Fruit fly (Drosophila melanogaster) whole organism, embryonic: ENCODE results near the gene CG8117.

Experiments
- ATbp ChIP-seq: fragments of 200-800 bp; sonication (Bioruptor generic); optimal IDR thresholded peaks from 2 replicates; lab custom pipeline; 2017; ENCODE audit warnings: missing biosample characterization, mild to moderate bottlenecking, missing genetic modification characterization, missing genetic modification reagents
- Ada2b ChIP-seq: fragments of 200-800 bp; sonication (Bioruptor generic); IDR thresholded peaks from 2 replicates; pipeline ENCODE4 v1.3.6; 2022; ENCODE audit warnings: missing biosample characterization, missing genetic modification characterization
- Blimp-1 ChIP-seq: fragments of 200-800 bp; sonication (Bioruptor generic); optimal IDR thresholded peaks from 3 replicates; lab custom pipeline; 2018; ENCODE audit warnings: missing biosample characterization, missing genetic modification characterization, mild to moderate bottlenecking, moderate library complexity, missing genetic modification reagents
- CG10979 ChIP-seq: fragments of 200-800 bp; sonication (Bioruptor generic); optimal IDR thresholded peaks from 2 replicates; lab custom pipeline; 2018; ENCODE audit warnings: missing biosample characterization, mild to moderate bottlenecking, missing genetic modification characterization, moderate library complexity
- CG12391 ChIP-seq: fragments of 200-800 bp; sonication (Bioruptor generic); optimal IDR thresholded peaks from 3 replicates; lab custom pipeline; 2018; ENCODE audit warnings: missing biosample characterization, mild to moderate bottlenecking, missing genetic modification characterization, moderate library complexity
- CG13424 ChIP-seq: fragments of 200-800 bp; sonication (Bioruptor generic); optimal IDR thresholded peaks from 2 replicates; lab custom pipeline; 2019; ENCODE audit warnings: missing biosample characterization, mild to moderate bottlenecking, missing genetic modification characterization, moderate library complexity
- CG13775 ChIP-seq: fragments of 200-800 bp; sonication (Bioruptor generic); optimal IDR thresholded peaks from 3 replicates; lab custom pipeline; 2017; ENCODE audit warnings: missing biosample characterization, mild to moderate bottlenecking, missing genetic modification characterization
- CG14441 ChIP-seq: fragments of 200-800 bp; sonication (Bioruptor generic); IDR thresholded peaks from 2 replicates; pipeline ENCODE4 v1.3.6; 2022; ENCODE audit warnings: missing biosample characterization, missing genetic modification characterization
- CG15269 ChIP-seq: fragments of 200-800 bp; sonication (Bioruptor generic); optimal IDR thresholded peaks from 2 replicates; lab custom pipeline; 2018; ENCODE audit warnings: missing biosample characterization, mild to moderate bottlenecking, missing genetic modification characterization, moderate library complexity
- CG1603 ChIP-seq: fragments of 200-800 bp; sonication (Bioruptor generic); optimal IDR thresholded peaks from 2 replicates; lab custom pipeline; 2019; ENCODE audit warnings: missing biosample characterization, mild to moderate bottlenecking, missing genetic modification characterization, moderate library complexity
- CG17361 ChIP-seq: fragments of 200-800 bp; sonication (Bioruptor generic); IDR thresholded peaks from 3 replicates; pipeline ENCODE4 v1.3.6; 2022; ENCODE audit warnings: missing biosample characterization, missing genetic modification characterization
- CG17385 ChIP-seq: fragments of 200-800 bp; sonication (Bioruptor generic); optimal IDR thresholded peaks from 3 replicates; lab custom pipeline; 2018; ENCODE audit warnings: missing biosample characterization, mild to moderate bottlenecking, missing genetic modification characterization
- CG17829 ChIP-seq: fragments of 200-800 bp; optimal IDR thresholded peaks from 2 replicates; lab custom pipeline; 2019; ENCODE audit warnings: missing biosample characterization, mild to moderate bottlenecking, missing genetic modification characterization, moderate library complexity
- CG2678 ChIP-seq: fragments of 200-800 bp; sonication (Bioruptor generic); optimal IDR thresholded peaks from 3 replicates; lab custom pipeline; 2019; ENCODE audit warnings: missing biosample characterization, mild to moderate bottlenecking, missing genetic modification characterization, moderate library complexity
- CG4404 ChIP-seq: fragments of 200-800 bp; sonication (Bioruptor generic); IDR thresholded peaks from 2 replicates; pipeline ENCODE4 v1.3.6; 2022; ENCODE audit warnings: missing biosample characterization, missing genetic modification characterization
- CG4730 ChIP-seq: fragments of 200-800 bp; sonication (Bioruptor generic); IDR thresholded peaks from 2 replicates; pipeline ENCODE4 v1.3.6; 2022; ENCODE audit warnings: missing biosample characterization, missing genetic modification characterization
- CG7372 ChIP-seq: fragments of 200-800 bp; sonication (Bioruptor generic); IDR thresholded peaks from 2 replicates; pipeline ENCODE4 v1.3.6; 2022; ENCODE audit warnings: missing biosample characterization, missing genetic modification characterization
- CoRest ChIP-seq: fragments of 200-800 bp; sonication (Bioruptor generic); optimal IDR thresholded peaks from 3 replicates; lab custom pipeline; 2018; ENCODE audit warnings: missing biosample characterization, mild to moderate bottlenecking, missing genetic modification characterization, moderate library complexity
- D19B ChIP-seq: fragments of 200-800 bp; sonication (Bioruptor generic); optimal IDR thresholded peaks from 2 replicates; lab custom pipeline; 2017; ENCODE audit warnings: missing biosample characterization, mild to moderate bottlenecking, missing genetic modification characterization
- GATAe ChIP-seq: fragments of 200-800 bp; sonication (Bioruptor generic); conservative IDR thresholded peaks from 2 replicates; pipeline ENCODE4 v1.3.6; 2022; ENCODE audit warnings: missing biosample characterization, missing genetic modification characterization
- Hr3 ChIP-seq: fragments of 200-800 bp; sonication (Bioruptor generic); optimal IDR thresholded peaks from 3 replicates; lab custom pipeline; 2016; ENCODE audit warnings: missing biosample characterization, missing genetic modification characterization
- Hr78 ChIP-seq, 2 experiments: fragments of 200-800 bp in 1 of 2; fragments of >200 bp in 1 of 2; sonication (Bioruptor generic) in 1 of 2; optimal IDR thresholded peaks; 2 replicates each; lab custom pipeline; 2017 to 2019; ENCODE audit warnings: missing biosample characterization in 2 of 2, missing genetic modification characterization in 2 of 2, mild to moderate bottlenecking in 1 of 2, moderate library complexity in 1 of 2
- Tbp ChIP-seq: fragments of >200 bp; optimal IDR thresholded peaks from 2 replicates; lab custom pipeline; 2018; ENCODE audit warnings: missing biosample characterization, missing genetic modification characterization
- Vsx1 ChIP-seq: fragments of 200-800 bp; sonication (Bioruptor generic); optimal IDR thresholded peaks from 2 replicates; lab custom pipeline; 2017; ENCODE audit warnings: missing biosample characterization, mild to moderate bottlenecking, missing genetic modification characterization, missing genetic modification reagents
- ase ChIP-seq: fragments of 200-800 bp; sonication (Bioruptor generic); IDR thresholded peaks from 3 replicates; pipeline ENCODE4 v1.3.6; 2022; ENCODE audit warnings: missing biosample characterization, missing genetic modification characterization
- az2 ChIP-seq: fragments of 200-800 bp; sonication (Bioruptor generic); optimal IDR thresholded peaks from 3 replicates; lab custom pipeline; 2016; ENCODE audit warnings: missing biosample characterization, missing genetic modification characterization
- chm ChIP-seq: fragments of 200-800 bp; sonication (Bioruptor generic); IDR thresholded peaks from 2 replicates; pipeline ENCODE4 v1.3.6; 2022; ENCODE audit warnings: missing biosample characterization, missing genetic modification characterization
- corto ChIP-seq: fragments of 200-800 bp; sonication (Bioruptor generic); optimal IDR thresholded peaks from 2 replicates; lab custom pipeline; 2016; ENCODE audit warnings: missing biosample characterization, mild to moderate bottlenecking, missing genetic modification characterization, moderate library complexity
- danr ChIP-seq: fragments of 200-800 bp; sonication (Bioruptor generic); IDR thresholded peaks from 2 replicates; pipeline ENCODE4 v1.3.6; 2022; ENCODE audit warnings: missing biosample characterization, missing genetic modification characterization
- dati ChIP-seq: fragments of 200-800 bp; sonication (Bioruptor generic); IDR thresholded peaks from 2 replicates; pipeline ENCODE4 v1.3.6; 2022; ENCODE audit warnings: missing biosample characterization, missing genetic modification characterization
- dimm ChIP-seq: fragments of 200-800 bp; sonication (Bioruptor generic); IDR thresholded peaks from 2 replicates; pipeline ENCODE4 v1.3.6; 2022; ENCODE audit warnings: missing biosample characterization, missing genetic modification characterization
- dm ChIP-seq: fragments of 200-800 bp; sonication (Bioruptor generic); optimal IDR thresholded peaks from 3 replicates; lab custom pipeline; 2016; ENCODE audit warnings: missing biosample characterization, missing genetic modification characterization
- dmrt99B ChIP-seq: fragments of 200-800 bp; sonication (Bioruptor generic); optimal IDR thresholded peaks from 2 replicates; lab custom pipeline; 2018; ENCODE audit warnings: missing biosample characterization, mild to moderate bottlenecking, missing genetic modification characterization, moderate library complexity
- gfzf ChIP-seq: fragments of 200-800 bp; sonication (Bioruptor generic); optimal IDR thresholded peaks from 2 replicates; lab custom pipeline; 2016; ENCODE audit warnings: missing biosample characterization, mild to moderate bottlenecking, missing genetic modification characterization, moderate library complexity
- grn ChIP-seq: fragments of 200-800 bp; sonication (Bioruptor generic); optimal IDR thresholded peaks from 3 replicates; lab custom pipeline; 2017; ENCODE audit warnings: missing biosample characterization, missing genetic modification characterization
- gsb-n ChIP-seq: fragments of 200-800 bp; sonication (Bioruptor generic); optimal IDR thresholded peaks from 3 replicates; lab custom pipeline; 2018; ENCODE audit warnings: missing biosample characterization, mild to moderate bottlenecking, missing genetic modification characterization
- lab ChIP-seq: fragments of 200-800 bp; sonication (Bioruptor generic); optimal IDR thresholded peaks from 3 replicates; lab custom pipeline; 2017; ENCODE audit warnings: missing biosample characterization, missing genetic modification characterization, mild to moderate bottlenecking, moderate library complexity, missing genetic modification reagents
- lbe ChIP-seq: fragments of 200-800 bp; sonication (Bioruptor generic); optimal IDR thresholded peaks from 2 replicates; lab custom pipeline; 2016; ENCODE audit warnings: missing biosample characterization, mild to moderate bottlenecking, missing genetic modification characterization
- lola ChIP-seq, 3 experiments: fragments of >200 bp in 2 of 3; fragments of 200-800 bp in 1 of 3; sonication (Bioruptor generic) in 1 of 3; optimal IDR thresholded peaks; 2 replicates each; lab custom pipeline; 2017 to 2019; ENCODE audit warnings: missing biosample characterization in 3 of 3, missing genetic modification characterization in 3 of 3, mild to moderate bottlenecking in 1 of 3, moderate library complexity in 1 of 3
- lov ChIP-seq, 2 experiments: fragments of 200-800 bp in 1 of 2; fragments of >200 bp in 1 of 2; sonication (Bioruptor generic) in 1 of 2; IDR thresholded peaks in 1 of 2; optimal IDR thresholded peaks in 1 of 2; 2 replicates in 1 of 2; 3 replicates in 1 of 2; pipeline versions ENCODE4 v1.3.6 to Lab custom; 2017 to 2022; ENCODE audit warnings: missing biosample characterization in 1 of 2, missing genetic modification characterization in 1 of 2
- pan ChIP-seq, 4 experiments: fragments of >200 bp in 3 of 4; fragments of 200-800 bp in 1 of 4; sonication (Bioruptor generic) in 1 of 4; optimal IDR thresholded peaks in 3 of 4; IDR thresholded peaks in 1 of 4; 2 replicates each; pipeline versions ENCODE4 v1.3.6 to Lab custom; 2017 to 2022; ENCODE audit warnings: missing biosample characterization in 2 of 4, missing genetic modification characterization in 2 of 4, mixed read lengths in 1 of 4
- pita ChIP-seq: fragments of 200-800 bp; sonication (Bioruptor generic); optimal IDR thresholded peaks from 2 replicates; lab custom pipeline; 2017; ENCODE audit warnings: missing biosample characterization, mild to moderate bottlenecking, missing genetic modification characterization
- sc ChIP-seq, 3 experiments: fragments of >200 bp in 2 of 3; fragments of 200-800 bp in 1 of 3; sonication (Bioruptor generic) in 1 of 3; optimal IDR thresholded peaks; 2 replicates in 2 of 3; 3 replicates in 1 of 3; lab custom pipeline; 2017; ENCODE audit warnings: mild to moderate bottlenecking in 1 of 3, missing biosample characterization in 1 of 3, missing genetic modification characterization in 1 of 3, missing genetic modification reagents in 1 of 3
- sd ChIP-seq: fragments of 200-800 bp; sonication (Bioruptor generic); optimal IDR thresholded peaks from 3 replicates; lab custom pipeline; 2018; ENCODE audit warnings: missing biosample characterization, mild to moderate bottlenecking, missing genetic modification characterization, moderate library complexity
- tio ChIP-seq: fragments of 200-800 bp; sonication (Bioruptor generic); optimal IDR thresholded peaks from 2 replicates; lab custom pipeline; 2017; ENCODE audit warnings: missing biosample characterization, missing genetic modification characterization, inconsistent platforms
- unpg ChIP-seq: fragments of 200-800 bp; sonication (Bioruptor generic); optimal IDR thresholded peaks from 3 replicates; lab custom pipeline; 2018; ENCODE audit warnings: missing biosample characterization, mild to moderate bottlenecking, missing genetic modification characterization, moderate library complexity
- vvl ChIP-seq: fragments of 200-800 bp; sonication (Bioruptor generic); IDR thresholded peaks from 2 replicates; pipeline ENCODE4 v1.3.6; 2022; ENCODE audit warnings: missing biosample characterization, missing genetic modification characterization
- zfh1 ChIP-seq: fragments of 200-800 bp; sonication (Bioruptor generic); IDR thresholded peaks from 3 replicates; pipeline ENCODE4 v1.3.6; 2022; ENCODE audit warnings: missing biosample characterization, missing genetic modification characterization

Gene CG8117

DNA sequence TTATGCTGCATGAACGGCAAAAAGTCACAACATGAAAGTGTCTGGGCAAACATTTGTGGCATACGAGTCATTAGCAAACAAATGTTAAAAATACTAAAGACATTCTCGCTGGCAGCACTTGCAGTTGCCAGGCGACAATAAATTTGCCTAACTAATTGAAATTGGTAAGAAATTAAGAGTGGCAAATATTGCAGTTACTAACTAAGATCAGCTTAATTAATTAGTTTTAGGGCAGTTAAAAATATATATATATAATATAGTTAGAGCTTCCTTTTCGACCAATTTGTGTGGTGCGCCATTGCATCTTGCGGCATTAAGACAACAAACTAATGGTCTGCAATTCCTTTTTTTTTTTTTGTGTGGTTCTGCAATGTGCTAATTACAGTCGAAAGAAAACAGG is 26.1 kb upstream of the CG8117 start (continued):
- TF ChIP-seq lbe (no peak), Hr3 (GFP tag; lab: Kevin White, UChicago) (peak; percentile 16), Ada2b (peak; percentile 43), CG4730 (GFP tag; lab: Robert Waterston, UW) (0 out of 2 replicates have a peak, but pooled peaks have one; percentile 16), CG12391 (tag; lab: Kevin White, UChicago) (peak; percentile 47), corto (GFP tag; lab: Kevin White, UChicago) (no peak), CG17361 (GFP tag; lab: Robert Waterston, UW) (peak; percentile 35; the same call in 1 of the 3 replicates), Blimp-1 (GFP tag; lab: Kevin White, UChicago) (peak; percentile 49), sd (tag; lab: Kevin White, UChicago) (no peak), unpg (GFP tag; lab: Kevin White, UChicago) (peak; percentile 49), dm (no peak), sc (optimal IDR thresholded peaks at IDR 0.05; lab: Kevin White, UChicago) (no peak), sc (GFP tag; optimal IDR thresholded peaks at IDR 0.05; lab: Kevin White, UChicago) (peak; percentile 22), lab (GFP tag; lab: Kevin White, UChicago) (peak; percentile 13), tio (GFP tag; lab: Kevin White, UChicago) (no peak), CG7372 (no peak), lola (GFP tag; optimal IDR thresholded peaks at IDR 0.05; lab: Kevin White, UChicago) (peak in 1 of 3 experiments; percentile 52), CG13424 (tag; lab: Kevin White, UChicago) (peak; percentile 5), danr (GFP tag; lab: Robert Waterston, UW) (no peak), dmrt99B (tag; lab: Kevin White, UChicago) (peak; percentile 23), Hr78 (GFP tag; optimal IDR thresholded peaks at IDR 0.05; lab: Kevin White, UChicago) (no peak), CG15269 (tag; lab: Kevin White, UChicago) (peak; percentile 0), ATbp (GFP tag; lab: Kevin White, UChicago) (peak; percentile 31), CG10979 (peak; percentile 60), CoRest (tag; lab: Kevin White, UChicago) (peak; percentile 26), pan (optimal IDR thresholded peaks at IDR 0.05; lab: Kevin White, UChicago) (no peak), pan (GFP tag; optimal IDR thresholded peaks at IDR 0.05 in 1 of 2, IDR thresholded peaks at IDR 0.05 in 1 of 2) (peak in 1 of 2 experiments; percentile 56), zfh1 (GFP tag; lab: Robert Waterston, UW) (peak; percentile 75), CG17385 (GFP tag; lab: Kevin White, UChicago) (peak; percentile 11), Vsx1 (GFP tag; lab: Kevin White, UChicago) (no peak), CG17829 (peak; percentile 44), dimm (GFP tag; lab: Robert Waterston, UW) (no peak), vvl (GFP tag; lab: Robert Waterston, UW) (peak; percentile 64), ase (GFP tag; lab: Robert Waterston, UW) (peak; percentile 10; the same call in 1 of the 3 replicates), Tbp (GFP tag; lab: Kevin White, UChicago) (no peak), dati (GFP tag; lab: Robert Waterston, UW) (no peak), pita (GFP tag; lab: Kevin White, UChicago) (no peak), CG13775 (GFP tag; lab: Kevin White, UChicago) (peak; percentile 39), CG4404 (GFP tag; lab: Robert Waterston, UW) (0 out of 2 replicates have a peak, but pooled peaks have one; percentile 16), D19B (GFP tag; lab: Kevin White, UChicago) (no peak), lov (optimal IDR thresholded peaks at IDR 0.05; lab: Kevin White, UChicago) (no peak), lov (GFP tag; IDR thresholded peaks at IDR 0.05; lab: Robert Waterston, UW) (peak; percentile 80; the same call in 2 of the 3 replicates), GATAe (GFP tag; lab: Robert Waterston, UW) (no peak), CG1603 (tag; lab: Kevin White, UChicago) (peak; percentile 60), chm (GFP tag; lab: Robert Waterston, UW) (peak; percentile 57; the same call in 1 of the 2 replicates), CG14441 (GFP tag; lab: Robert Waterston, UW) (peak; percentile 54; the same call in 1 of the 2 replicates), grn (GFP tag; lab: Kevin White, UChicago) (no peak), CG2678 (tag; lab: Kevin White, UChicago) (peak; percentile 39), gsb-n (tag; lab: Kevin White, UChicago) (peak; percentile 59), az2 (GFP tag; lab: Kevin White, UChicago) (peak; percentile 34), gfzf (GFP tag; lab: Kevin White, UChicago) (no peak)
